Worm (Caenorhabditis elegans): Measurements from ENCODE around the gene F23A7.1.
A peak's percentile ranks its signal among the peaks of the same experiment; 100 is the strongest.

DNA sequence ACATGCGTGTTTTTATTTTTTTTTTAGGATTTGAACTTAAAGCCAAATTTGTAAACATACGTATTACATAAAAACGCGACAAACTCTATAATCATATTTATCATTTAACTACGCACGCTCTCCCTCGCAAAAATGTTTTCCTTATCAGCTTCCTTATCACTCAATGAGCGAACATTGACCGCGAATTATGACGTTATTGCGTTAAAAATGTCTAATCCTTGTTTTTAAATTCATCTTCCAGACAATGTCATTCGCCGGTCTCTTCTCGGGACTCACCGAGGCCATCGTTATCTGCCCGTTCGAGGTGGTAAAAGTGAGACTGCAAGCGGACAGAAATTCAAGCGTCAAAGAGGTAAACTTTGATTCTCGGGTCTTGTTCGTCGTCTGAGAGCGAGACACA lies 24.6 kb upstream of the F23A7.1 start:
- peak; percentile 60 for TF ChIP-seq madf-10 (tag; optimal IDR thresholded peaks at IDR 0.05)
- TF ChIP-seq zfh-2 (GFP tag; conservative IDR thresholded peaks at IDR 0.05) = no peak
